Worm (Caenorhabditis elegans) whole organism, L1 larva: ENCODE data around the gene C17F4.3.

ENCODE experiments used
- C16A3.4 ChIP-seq: fragments of 150-350 bp; optimal IDR thresholded peaks from 2 replicates; lab custom pipeline; 2014; ENCODE audit warnings: missing biosample characterization, missing genetic modification characterization
- ceh-82 ChIP-seq, 3 experiments: fragments of 150-350 bp in 1 of 3; sonication (generic microtip) in 2 of 3; optimal IDR thresholded peaks; 2 replicates each; lab custom pipeline; 2014 to 2017; ENCODE audit warnings: missing biosample characterization in 3 of 3, missing genetic modification characterization in 3 of 3
- nhr-11 ChIP-seq: fragments of 150-350 bp; optimal IDR thresholded peaks from 2 replicates; lab custom pipeline; 2014; ENCODE audit warnings: missing biosample characterization, missing genetic modification characterization

ce11 chrII:3222686-3223085, 17.6 kb upstream of the C17F4.3 start, which contains the start of gene ZC239.13:
- no peak for TF ChIP-seq C16A3.4 (tag; lab: Kevin White, UChicago)
- TF ChIP-seq nhr-11 (tag; lab: Kevin White, UChicago) = no peak
- TF ChIP-seq ceh-82 (tag; optimal IDR thresholded peaks at IDR 0.05; lab: Kevin White, UChicago) = no peak
